Worm (Caenorhabditis elegans): Measurements from ENCODE around the gene Y66D12A.16.

- TF ChIP-seq nhr-12 (tag; optimal IDR thresholded peaks at IDR 0.05) (no peak), unc-62 (GFP tag; optimal IDR thresholded peaks at IDR 0.05) (no peak), ama-1 (optimal IDR thresholded peaks at IDR 0.05) (no peak), lin-11 (tag; optimal IDR thresholded peaks at IDR 0.05) (no peak), lin-13 (GFP tag; optimal IDR thresholded peaks at IDR 0.05) (no peak), aly-2 (tag; optimal IDR thresholded peaks at IDR 0.05) (no peak), ztf-11 (tag; optimal IDR thresholded peaks at IDR 0.05) (no peak), egl-27 (tag; optimal IDR thresholded peaks at IDR 0.05) (no peak), fos-1 (tag; optimal IDR thresholded peaks at IDR 0.05) (no peak), dmd-4 (tag; optimal IDR thresholded peaks at IDR 0.05) (no peak), nhr-77 (tag; optimal IDR thresholded peaks at IDR 0.05) (no peak), skn-1 (tag; optimal IDR thresholded peaks at IDR 0.05) (no peak), nhr-237 (tag; optimal IDR thresholded peaks at IDR 0.05) (no peak), nhr-6 (tag; optimal IDR thresholded peaks at IDR 0.05) (no peak)
These were observed 38.2 kb downstream of the Y66D12A.16 start for ce11 chrIII:11561597-11561996.
